Worm (Caenorhabditis elegans) whole organism, late embryonic: ENCODE data around the gene spo-11.

Experiments
- ahr-1 ChIP-seq: sonication (generic microtip); optimal IDR thresholded peaks from 2 replicates; lab custom pipeline; 2016; ENCODE audit warnings: missing genetic modification characterization, missing compliant biosample characterization
- ama-1 ChIP-seq: fragments of 150-350 bp; optimal IDR thresholded peaks from 2 replicates; lab custom pipeline; 2014
- fax-1 ChIP-seq: sonication (generic microtip); optimal IDR thresholded peaks from 2 replicates; lab custom pipeline; 2016; ENCODE audit warnings: missing genotype, missing genetic modification characterization, missing compliant biosample characterization
- fkh-10 ChIP-seq: fragments of 150-350 bp; optimal IDR thresholded peaks from 2 replicates; lab custom pipeline; 2014; ENCODE audit warnings: missing biosample characterization, missing genetic modification reagents, missing genetic modification characterization
- tbx-2 ChIP-seq: sonication (generic microtip); optimal IDR thresholded peaks from 2 replicates; lab custom pipeline; 2016; ENCODE audit warnings: missing genetic modification characterization, missing compliant biosample characterization

ce11 chrIV:11126004-11126027 lies 1.2 kb upstream of the spo-11 start, which contains the start of gene swsn-4:
- TF ChIP-seq fax-1 (tag; lab: Kevin White, UChicago): no peak
- TF ChIP-seq ahr-1 (tag; lab: Kevin White, UChicago): no peak
- TF ChIP-seq ama-1 (lab: Kevin White, UChicago): no peak
- TF ChIP-seq fkh-10: no peak
- no peak for TF ChIP-seq tbx-2 (tag; lab: Kevin White, UChicago)
